Worm (Caenorhabditis elegans) whole organism, L4 larva: Measurements from ENCODE around the gene ZK470.2.

Experiments
- F49E8.2 ChIP-seq: sonication (generic microtip); optimal IDR thresholded peaks from 2 replicates; lab custom pipeline; 2016; ENCODE audit warnings: missing compliant biosample characterization, mild to moderate bottlenecking, missing genetic modification characterization, borderline replicate concordance
- T26A8.4 ChIP-seq: fragments of 200-800 bp; sonication (Bioruptor generic); IDR thresholded peaks from 2 replicates; pipeline ENCODE4 v1.3.6; 2022; ENCODE audit warnings: missing genetic modification characterization, missing compliant biosample characterization
- aha-1 ChIP-seq: fragments of 150-350 bp; peaks from one replicate; lab custom pipeline; 2014; ENCODE audit warnings: missing biosample characterization, missing genetic modification characterization
- attf-4 ChIP-seq: sonication (generic microtip); optimal IDR thresholded peaks from 3 replicates; lab custom pipeline; 2017; ENCODE audit warnings: missing biosample characterization, missing genetic modification characterization
- ces-1 ChIP-seq: fragments of 150-350 bp; sonication (generic microtip); optimal IDR thresholded peaks from 4 replicates; lab custom pipeline; 2014; ENCODE audit warnings: missing biosample characterization, missing genetic modification reagents, missing genetic modification characterization
- daf-12 ChIP-seq: fragments of 150-350 bp; optimal IDR thresholded peaks from 2 replicates; lab custom pipeline; 2014; ENCODE audit warnings: missing biosample characterization, missing genetic modification reagents, missing genetic modification characterization
- daf-16 ChIP-seq, 3 experiments: sonication (generic microtip); optimal IDR thresholded peaks; 2 replicates each; lab custom pipeline; 2016 to 2017; ENCODE audit warnings: missing genetic modification characterization in 3 of 3, missing genetic modification reagents in 3 of 3, mild to moderate bottlenecking in 2 of 3, missing compliant biosample characterization in 2 of 3, missing biosample characterization in 1 of 3, moderate library complexity in 1 of 3
- dmd-6 ChIP-seq: fragments of 200-800 bp; sonication (Bioruptor generic); IDR thresholded peaks from 2 replicates; pipeline ENCODE4 v1.3.6; 2022; ENCODE audit warnings: missing genetic modification reagents, missing genetic modification characterization, missing compliant biosample characterization
- dpl-1 ChIP-seq: fragments of 150-350 bp; optimal IDR thresholded peaks from 2 replicates; lab custom pipeline; 2014; ENCODE audit warnings: missing biosample characterization, missing genetic modification reagents, missing genetic modification characterization
- dve-1 ChIP-seq: sonication (generic microtip); optimal IDR thresholded peaks from 2 replicates; lab custom pipeline; 2017; ENCODE audit warnings: antibody characterized with exemption, mild to moderate bottlenecking, missing genetic modification characterization, missing compliant biosample characterization; ENCODE audit not compliant: insufficient read depth
- hif-1 ChIP-seq, 2 experiments: sonication (generic microtip); optimal IDR thresholded peaks; 2 replicates each; lab custom pipeline; 2016 to 2017; ENCODE audit warnings: missing compliant biosample characterization in 2 of 2, missing genetic modification characterization in 2 of 2, missing genetic modification reagents in 2 of 2, missing genotype in 2 of 2, mild to moderate bottlenecking in 1 of 2
- hlh-11 ChIP-seq: fragments of 200-800 bp; sonication (Bioruptor generic); optimal IDR thresholded peaks from 2 replicates; lab custom pipeline; 2018; ENCODE audit warnings: mild to moderate bottlenecking, missing genetic modification characterization, missing compliant biosample characterization
- hlh-30 ChIP-seq: sonication (generic microtip); optimal IDR thresholded peaks from 2 replicates; lab custom pipeline; 2017; ENCODE audit warnings: antibody characterized with exemption, mild to moderate bottlenecking, missing genetic modification characterization, missing compliant biosample characterization; ENCODE audit not compliant: insufficient read depth
- lir-3 ChIP-seq: sonication (generic microtip); optimal IDR thresholded peaks from 2 replicates; lab custom pipeline; 2016; ENCODE audit warnings: mild to moderate bottlenecking, missing genetic modification characterization, missing compliant biosample characterization
- lsy-2 ChIP-seq, 2 experiments: fragments of 150-350 bp in 1 of 2; sonication (generic microtip) in 1 of 2; optimal IDR thresholded peaks; 2 replicates each; lab custom pipeline; 2014 to 2017; ENCODE audit warnings: missing biosample characterization in 2 of 2, missing genetic modification characterization in 2 of 2
- mdl-1 ChIP-seq, 2 experiments: fragments of 150-350 bp in 1 of 2; sonication (generic microtip) in 1 of 2; optimal IDR thresholded peaks; 2 replicates each; lab custom pipeline; 2014 to 2017; ENCODE audit warnings: missing biosample characterization in 2 of 2, missing genetic modification characterization in 2 of 2
- mep-1 ChIP-seq: fragments of 150-350 bp; sonication (generic microtip); optimal IDR thresholded peaks from 3 replicates; lab custom pipeline; 2014; ENCODE audit warnings: missing biosample characterization, missing genetic modification characterization
- mxl-2 ChIP-seq: fragments of 200-800 bp; sonication (Bioruptor generic); conservative IDR thresholded peaks from 2 replicates; pipeline ENCODE4 v1.3.6; 2022; ENCODE audit warnings: missing genetic modification reagents, missing genetic modification characterization, missing compliant biosample characterization
- mxl-3 ChIP-seq: fragments of 200-800 bp; sonication (Bioruptor generic); optimal IDR thresholded peaks from 2 replicates; lab custom pipeline; 2018; ENCODE audit warnings: mild to moderate bottlenecking, missing genetic modification characterization, missing compliant biosample characterization
- nhr-10 ChIP-seq: fragments of 150-350 bp; optimal IDR thresholded peaks from 2 replicates; lab custom pipeline; 2014; ENCODE audit warnings: missing biosample characterization, missing genetic modification characterization
- nhr-102 ChIP-seq: sonication (generic microtip); optimal IDR thresholded peaks from 2 replicates; lab custom pipeline; 2016; ENCODE audit warnings: mild to moderate bottlenecking, missing genetic modification characterization, moderate library complexity, missing compliant biosample characterization
- nhr-25 ChIP-seq: sonication (generic microtip); optimal IDR thresholded peaks from 2 replicates; lab custom pipeline; 2017; ENCODE audit warnings: missing genetic modification characterization, mild to moderate bottlenecking, missing compliant biosample characterization, antibody characterized with exemption, moderate library complexity, borderline replicate concordance; ENCODE audit not compliant: insufficient read depth
- nhr-28 ChIP-seq: fragments of 150-350 bp; optimal IDR thresholded peaks from 2 replicates; lab custom pipeline; 2014; ENCODE audit warnings: missing biosample characterization, missing genetic modification characterization
- nhr-48 ChIP-seq: sonication (generic microtip); optimal IDR thresholded peaks from 2 replicates; lab custom pipeline; 2016; ENCODE audit warnings: mild to moderate bottlenecking, missing genetic modification characterization, missing compliant biosample characterization
- pha-4 ChIP-seq, 2 experiments: fragments of 150-350 bp in 1 of 2; fragments of 200-800 bp in 1 of 2; sonication (Bioruptor generic) in 1 of 2; IDR thresholded peaks in 1 of 2; optimal IDR thresholded peaks in 1 of 2; 2 replicates each; pipeline versions ENCODE4 v1.3.6 to Lab custom; 2014 to 2022; ENCODE audit warnings: missing genetic modification characterization in 2 of 2, missing genetic modification reagents in 2 of 2, missing biosample characterization in 1 of 2, missing compliant biosample characterization in 1 of 2
- php-3 ChIP-seq: fragments of 200-800 bp; sonication (Bioruptor generic); IDR thresholded peaks from 2 replicates; pipeline ENCODE4 v1.3.6; 2022; ENCODE audit warnings: missing genetic modification reagents, missing genetic modification characterization, missing compliant biosample characterization
- set-16 ChIP-seq: fragments of 200-800 bp; sonication (Bioruptor generic); IDR thresholded peaks from 2 replicates; pipeline ENCODE4 v1.3.6; 2022; ENCODE audit warnings: missing genetic modification reagents, missing genetic modification characterization, missing compliant biosample characterization
- snpc-1.2 ChIP-seq: fragments of 200-800 bp; sonication (Bioruptor generic); IDR thresholded peaks from 2 replicates; pipeline ENCODE4 v1.3.6; 2022; ENCODE audit warnings: missing genetic modification reagents, missing genetic modification characterization, missing compliant biosample characterization
- tra-1 ChIP-seq: fragments of 200-800 bp; sonication (Bioruptor generic); IDR thresholded peaks from 2 replicates; pipeline ENCODE4 v1.3.6; 2022; ENCODE audit warnings: missing genetic modification reagents, missing genetic modification characterization, missing compliant biosample characterization
- unc-62 ChIP-seq, 3 experiments: fragments of 150-350 bp in 1 of 3; sonication (generic microtip); optimal IDR thresholded peaks in 2 of 3; peaks in 1 of 3; 1 replicate in 1 of 3; 2 replicates in 2 of 3; lab custom pipeline; 2014 to 2017; ENCODE audit warnings: missing biosample characterization in 3 of 3, missing genetic modification characterization in 3 of 3, missing genetic modification reagents in 3 of 3, missing genotype in 1 of 3
- ztf-11 ChIP-seq: fragments of 150-350 bp; optimal IDR thresholded peaks from 2 replicates; lab custom pipeline; 2014; ENCODE audit warnings: missing biosample characterization, missing genetic modification characterization
- ztf-7 ChIP-seq: fragments of 150-350 bp; optimal IDR thresholded peaks from 2 replicates; lab custom pipeline; 2014; ENCODE audit warnings: missing biosample characterization, missing genetic modification characterization

The ZK470.2 gene

DNA sequence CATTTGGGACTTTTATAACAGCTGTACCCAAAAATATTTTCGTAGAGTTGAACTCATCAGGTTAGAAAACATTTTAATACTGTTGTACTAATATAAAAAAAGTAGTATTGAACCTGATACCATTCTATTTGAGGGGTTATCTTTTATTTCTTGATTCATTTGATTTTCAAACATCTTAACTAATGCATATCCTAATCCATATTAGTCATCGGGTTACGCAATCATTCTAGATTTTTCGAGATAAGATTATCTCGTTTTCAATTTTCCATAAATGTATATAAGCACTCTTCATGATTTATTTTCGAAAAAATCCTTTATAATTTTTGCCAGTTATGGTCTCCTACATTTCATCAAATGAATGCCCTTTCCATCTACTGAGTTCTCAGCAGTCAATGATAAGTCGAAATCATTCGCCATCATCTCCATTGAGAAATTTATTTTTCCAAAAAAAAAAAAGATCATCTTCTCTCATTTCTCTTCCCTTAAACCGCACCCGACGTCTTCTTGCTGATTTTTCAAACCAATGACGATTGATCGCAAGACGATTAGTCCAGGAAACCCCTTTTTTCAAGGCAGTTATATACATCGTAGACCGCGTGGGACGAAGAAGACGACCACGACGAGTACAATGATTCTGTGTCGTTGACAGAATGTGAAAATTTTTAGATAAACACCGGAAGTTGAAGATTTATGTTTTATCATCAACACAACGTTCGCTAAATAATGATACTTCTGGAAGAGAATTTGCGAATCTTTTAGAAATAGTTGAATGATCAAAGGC, 3.6 kb downstream of the ZK470.2 start:
- peak; percentile 17 for TF ChIP-seq nhr-28 (tag; lab: Kevin White, UChicago)
- TF ChIP-seq mdl-1 (tag; optimal IDR thresholded peaks at IDR 0.05; lab: Kevin White, UChicago): peak in 1 of 2 experiments; percentile 51
- TF ChIP-seq unc-62 (GFP tag; optimal IDR thresholded peaks at IDR 0.05 in 1 of 2; lab: Kevin White, UChicago): peak in 1 of 2 experiments; percentile 71
- no peak for TF ChIP-seq unc-62 (tag; optimal IDR thresholded peaks at IDR 0.05; lab: Kevin White, UChicago)
- TF ChIP-seq ces-1: no peak
- peak; percentile 9 for TF ChIP-seq nhr-48
- TF ChIP-seq mxl-3 (GFP tag; lab: Kevin White, UChicago): peak; percentile 29
- TF ChIP-seq tra-1 (GFP tag; lab: Robert Waterston, UW): peak; percentile 68; the same call in 1 of the 2 replicates
- TF ChIP-seq aha-1: peak; percentile 88
- TF ChIP-seq nhr-25 (tag; lab: Kevin White, UChicago): no peak
- TF ChIP-seq daf-16 (GFP tag; optimal IDR thresholded peaks at IDR 0.05; lab: Kevin White, UChicago): no peak
- peak; percentile 22 for TF ChIP-seq daf-16 (tag; optimal IDR thresholded peaks at IDR 0.05; lab: Kevin White, UChicago)
- TF ChIP-seq daf-12 (tag; lab: Kevin White, UChicago): no peak
- no peak for TF ChIP-seq ztf-11 (tag; lab: Kevin White, UChicago)
- no peak for TF ChIP-seq lir-3 (tag; lab: Kevin White, UChicago)
- no peak for TF ChIP-seq ztf-7 (tag; lab: Kevin White, UChicago)
- peak; percentile 53 for TF ChIP-seq hlh-11 (tag; lab: Kevin White, UChicago)
- peak; percentile 22 for TF ChIP-seq hlh-30 (tag; lab: Kevin White, UChicago)

DNA sequence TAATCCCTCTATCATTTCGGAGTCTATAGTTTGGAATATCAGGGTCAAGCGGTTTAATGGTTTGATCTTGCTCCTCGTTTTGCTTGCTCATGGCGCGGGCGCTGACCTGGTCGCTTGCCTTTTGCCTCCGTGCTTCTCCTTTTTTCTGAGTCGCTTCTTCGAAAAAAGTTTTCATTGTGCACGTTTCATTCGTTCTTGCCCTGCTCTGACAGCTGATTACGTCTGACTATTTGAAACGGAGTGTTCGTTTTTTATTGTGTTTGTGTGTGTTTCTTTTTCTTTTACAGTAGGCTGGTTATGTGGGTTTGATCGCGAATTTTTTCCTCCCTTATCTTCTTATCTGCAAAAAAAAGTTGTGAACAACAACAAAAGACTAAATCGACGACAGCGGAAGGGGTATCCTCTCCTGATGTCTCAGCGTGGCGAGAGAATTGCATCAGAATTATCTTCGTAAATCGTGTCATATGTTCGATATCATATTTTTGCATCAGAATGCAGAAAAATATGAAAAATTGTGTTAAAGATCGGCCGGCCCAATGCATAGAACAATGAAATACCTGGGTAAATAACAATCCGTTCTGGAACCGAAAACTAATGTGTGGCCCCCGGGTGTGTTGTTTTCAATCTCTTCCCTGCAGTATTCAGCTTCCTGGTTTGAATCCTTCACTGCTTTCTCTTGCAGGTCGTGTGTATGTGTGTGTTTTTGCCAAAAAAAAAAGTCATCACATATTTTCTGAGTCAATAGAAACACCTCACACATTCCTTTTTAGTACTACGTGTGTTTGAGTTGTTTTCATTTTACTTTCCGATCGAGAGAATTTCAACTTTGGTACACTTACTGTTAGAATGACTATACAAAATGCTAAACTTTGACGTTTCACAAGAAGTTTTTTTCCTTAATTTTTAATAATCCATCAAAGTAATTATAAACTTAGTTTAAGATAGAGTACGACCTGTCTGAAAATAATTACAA, 4.9 kb downstream of the ZK470.2 start, which contains the start of gene ZK470.4:
ZK470.4 (minus strand) TSS at position 175 of the 973 bp plus-strand sequence.
- TF ChIP-seq hlh-11 (tag; lab: Kevin White, UChicago): peak; percentile 34
- no peak for TF ChIP-seq daf-16 (GFP tag; optimal IDR thresholded peaks at IDR 0.05; lab: Kevin White, UChicago)
- TF ChIP-seq daf-16 (tag; optimal IDR thresholded peaks at IDR 0.05; lab: Kevin White, UChicago): peak; percentile 29
- TF ChIP-seq set-16 (GFP tag; lab: Robert Waterston, UW): 0 out of 2 replicates have a peak, but pooled peaks have one; percentile 15
- no peak for TF ChIP-seq mxl-2 (GFP tag; lab: Robert Waterston, UW)
- TF ChIP-seq snpc-1.2 (GFP tag; lab: Robert Waterston, UW): peak; percentile 55; the same call in 1 of the 2 replicates
- TF ChIP-seq hlh-30 (tag; lab: Kevin White, UChicago): peak; percentile 36
- peak; percentile 63 for TF ChIP-seq nhr-28 (tag; lab: Kevin White, UChicago)
- peak in 1 of 2 experiments; percentile 97 for TF ChIP-seq hif-1 (tag; optimal IDR thresholded peaks at IDR 0.05; lab: Kevin White, UChicago)
- TF ChIP-seq dmd-6 (GFP tag; lab: Robert Waterston, UW): peak; percentile 35; the same call in 1 of the 2 replicates
- no peak for TF ChIP-seq dpl-1 (GFP tag; lab: Kevin White, UChicago)
- TF ChIP-seq tra-1 (GFP tag; lab: Robert Waterston, UW): no peak
- TF ChIP-seq mdl-1 (tag; optimal IDR thresholded peaks at IDR 0.05; lab: Kevin White, UChicago): peak in 1 of 2 experiments; percentile 60
- TF ChIP-seq unc-62 (GFP tag; optimal IDR thresholded peaks at IDR 0.05 in 1 of 2; lab: Kevin White, UChicago): peak in 1 of 2 experiments; percentile 86
- TF ChIP-seq unc-62 (tag; optimal IDR thresholded peaks at IDR 0.05; lab: Kevin White, UChicago): no peak
- peak; percentile 40; the same call in 1 of the 2 replicates for TF ChIP-seq pha-4 (GFP tag; IDR thresholded peaks at IDR 0.05; lab: Robert Waterston, UW)
- TF ChIP-seq pha-4 (tag; optimal IDR thresholded peaks at IDR 0.05; lab: Kevin White, UChicago): no peak
- 0 out of 2 replicates have a peak, but pooled peaks have one; percentile 29 for TF ChIP-seq T26A8.4 (GFP tag; lab: Robert Waterston, UW)
- TF ChIP-seq lsy-2 (tag; optimal IDR thresholded peaks at IDR 0.05; lab: Kevin White, UChicago): peak in 1 of 2 experiments; percentile 32
- peak; percentile 99 for TF ChIP-seq aha-1
- no peak for TF ChIP-seq attf-4

DNA sequence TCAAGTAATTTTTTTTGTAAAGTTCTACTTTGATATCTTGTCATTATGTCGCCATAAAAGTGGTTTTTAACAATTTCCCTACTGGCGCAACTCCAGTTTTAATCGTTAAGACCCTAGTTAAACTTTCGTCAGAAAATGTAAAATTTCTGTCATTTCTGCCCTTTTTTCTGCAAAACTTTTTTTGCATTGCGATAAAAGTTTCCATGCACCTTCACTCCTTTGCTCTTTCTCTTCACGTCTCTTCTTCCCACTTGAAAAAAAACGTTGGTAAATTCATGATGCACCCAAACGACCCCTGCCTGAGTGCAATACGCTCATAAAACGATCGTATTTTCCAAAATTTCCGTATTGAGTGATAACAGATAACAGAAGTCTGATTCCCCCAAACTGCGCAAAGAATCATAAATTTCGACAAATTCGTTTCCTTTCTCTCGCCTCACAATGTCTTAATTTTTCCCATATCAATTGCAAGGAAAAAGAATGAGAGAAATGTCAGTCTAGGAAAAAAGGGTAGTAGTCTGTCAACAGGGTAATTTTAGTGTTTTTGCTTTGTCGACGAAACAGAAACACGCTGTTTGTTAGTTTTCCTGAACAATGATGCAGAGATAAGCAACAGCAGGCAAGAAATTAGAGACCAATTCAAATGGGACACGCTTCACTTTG, 5.9 kb downstream of the ZK470.2 start:
- TF ChIP-seq aha-1 (peak; percentile 70), mep-1 (peak; percentile 3), snpc-1.2 (GFP tag; lab: Robert Waterston, UW) (0 out of 2 replicates have a peak, but pooled peaks have one; percentile 28), F49E8.2 (tag; lab: Kevin White, UChicago) (no peak), lsy-2 (tag; optimal IDR thresholded peaks at IDR 0.05; lab: Kevin White, UChicago) (peak in 1 of 2 experiments; percentile 25), dmd-6 (GFP tag; lab: Robert Waterston, UW) (peak; percentile 46), php-3 (GFP tag; lab: Robert Waterston, UW) (0 out of 2 replicates have a peak, but pooled peaks have one; percentile 18), ces-1 (no peak), hlh-11 (tag; lab: Kevin White, UChicago) (peak; percentile 62), mdl-1 (tag; optimal IDR thresholded peaks at IDR 0.05; lab: Kevin White, UChicago) (peak in 1 of 2 experiments; percentile 76), daf-16 (GFP tag; optimal IDR thresholded peaks at IDR 0.05; lab: Kevin White, UChicago) (peak in 1 of 2 experiments; percentile 69), daf-16 (tag; optimal IDR thresholded peaks at IDR 0.05; lab: Kevin White, UChicago) (peak; percentile 94), nhr-28 (tag; lab: Kevin White, UChicago) (peak; percentile 63), hlh-30 (tag; lab: Kevin White, UChicago) (peak; percentile 44), hif-1 (tag; optimal IDR thresholded peaks at IDR 0.05; lab: Kevin White, UChicago) (peak in 1 of 2 experiments; percentile 91), dve-1 (peak; percentile 43), nhr-10 (tag; lab: Kevin White, UChicago) (no peak), nhr-48 (peak; percentile 41), nhr-102 (peak; percentile 31), unc-62 (GFP tag; optimal IDR thresholded peaks at IDR 0.05 in 1 of 2; lab: Kevin White, UChicago) (peak in 1 of 2 experiments; percentile 94), unc-62 (tag; optimal IDR thresholded peaks at IDR 0.05; lab: Kevin White, UChicago) (no peak)
